Fruit fly (Drosophila melanogaster): ENCODE measurements around the gene CG42354.
A peak's percentile ranks its signal among the peaks of the same experiment; 100 is the strongest.

Gene CG42354

dm6 chrX:16111655-16112054, 6.9 kb upstream of the CG42354 start:
- TF ChIP-seq CG3065 (GFP tag; optimal IDR thresholded peaks at IDR 0.05) (no peak), maf-S (GFP tag; optimal IDR thresholded peaks at IDR 0.05) (no peak), Ets65A (GFP tag) (peak; percentile 75)

DNA sequence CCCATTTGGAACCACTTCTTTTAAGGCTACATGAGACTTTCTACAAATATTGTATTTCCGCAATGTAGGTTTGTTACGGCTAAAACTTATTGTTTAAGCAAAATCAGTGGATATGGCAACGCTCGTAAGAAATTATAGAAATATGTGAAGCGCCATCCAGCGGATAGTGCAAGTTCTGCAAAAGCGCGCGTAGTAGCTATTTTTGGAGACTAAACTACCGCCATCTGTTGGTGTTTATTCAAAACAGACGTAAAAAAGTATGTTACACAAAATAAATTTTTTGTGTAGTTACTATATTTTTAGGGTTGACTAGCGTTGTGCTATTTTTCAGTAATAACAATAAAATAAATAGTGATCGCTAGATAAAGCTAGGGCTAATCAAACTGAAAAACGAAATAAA, 969 bp upstream of the CG42354 start:
- no peak for TF ChIP-seq wor (GFP tag; IDR thresholded peaks at IDR 0.05)
- peak; percentile 21; the same call in 1 of the 2 replicates for TF ChIP-seq CG14014 (GFP tag; IDR thresholded peaks at IDR 0.05)
- peak; percentile 31 for TF ChIP-seq stwl (tag; optimal IDR thresholded peaks at IDR 0.05)
- peak; percentile 56 for TF ChIP-seq CG9932 (GFP tag; IDR thresholded peaks at IDR 0.05)
- peak; percentile 54 for TF ChIP-seq pum (GFP tag; optimal IDR thresholded peaks at IDR 0.05)
- TF ChIP-seq CG11504 (tag; optimal IDR thresholded peaks at IDR 0.05): peak; percentile 14
- TF ChIP-seq CG31388 (GFP tag; optimal IDR thresholded peaks at IDR 0.05): no peak
- peak; percentile 40 for TF ChIP-seq tgo (GFP tag; IDR thresholded peaks at IDR 0.05)
- peak; percentile 50; the same call in 1 of the 3 replicates for TF ChIP-seq CG2199 (GFP tag; IDR thresholded peaks at IDR 0.05)
- TF ChIP-seq Neu2 (GFP tag; optimal IDR thresholded peaks at IDR 0.05; ENCODE audit: borderline replicate concordance): no peak
- peak; percentile 24 for TF ChIP-seq luna (GFP tag; optimal IDR thresholded peaks at IDR 0.05)
- TF ChIP-seq Aef1 (GFP tag; IDR thresholded peaks at IDR 0.05): no peak
- no peak for TF ChIP-seq twi (tag; optimal IDR thresholded peaks at IDR 0.05)
- peak; percentile 40 for TF ChIP-seq CG1603 (tag; optimal IDR thresholded peaks at IDR 0.05)
- TF ChIP-seq CG12219 (GFP tag; optimal IDR thresholded peaks at IDR 0.05): no peak
- peak; percentile 83 for TF ChIP-seq CG11247 (GFP tag; IDR thresholded peaks at IDR 0.05)
- peak; percentile 17; the same call in 1 of the 2 replicates for TF ChIP-seq E2f2 (GFP tag; IDR thresholded peaks at IDR 0.05)
- no peak for TF ChIP-seq Hand (GFP tag; optimal IDR thresholded peaks at IDR 0.05)
- peak; percentile 10 for TF ChIP-seq grau (tag; optimal IDR thresholded peaks at IDR 0.05)
- TF ChIP-seq bsh (GFP tag; optimal IDR thresholded peaks at IDR 0.05): no peak
- no peak for TF ChIP-seq sima (GFP tag; optimal IDR thresholded peaks at IDR 0.05)
- TF ChIP-seq Dad (GFP tag; optimal IDR thresholded peaks at IDR 0.05): peak; percentile 6
- TF ChIP-seq Meics (GFP tag; optimal IDR thresholded peaks at IDR 0.05): no peak
- no peak for TF ChIP-seq Deaf1 (tag; optimal IDR thresholded peaks at IDR 0.05)
- peak; percentile 6 for TF ChIP-seq lbe (GFP tag; optimal IDR thresholded peaks at IDR 0.05)
- peak; percentile 41 for TF ChIP-seq Lhr (GFP tag; optimal IDR thresholded peaks at IDR 0.05)
- peak; percentile 51 for TF ChIP-seq onecut (GFP tag; IDR thresholded peaks at IDR 0.05)
- peak; percentile 73 for TF ChIP-seq Antp (GFP tag; optimal IDR thresholded peaks at IDR 0.05)
- TF ChIP-seq rib (GFP tag; IDR thresholded peaks at IDR 0.05): 0 out of 2 replicates have a peak, but pooled peaks have one; percentile 18
- TF ChIP-seq Bteb2 (GFP tag; optimal IDR thresholded peaks at IDR 0.05): no peak
- no peak for TF ChIP-seq Dref (GFP tag; IDR thresholded peaks at IDR 0.05)
- peak; percentile 3 for TF ChIP-seq mirr (GFP tag; optimal IDR thresholded peaks at IDR 0.05)
- TF ChIP-seq CG14050 (GFP tag; IDR thresholded peaks at IDR 0.05): no peak
- peak; percentile 30 for TF ChIP-seq Sox102F (GFP tag; optimal IDR thresholded peaks at IDR 0.05)
- TF ChIP-seq CG2120 (GFP tag; optimal IDR thresholded peaks at IDR 0.05): peak; percentile 23
- TF ChIP-seq zfh1 (GFP tag; IDR thresholded peaks at IDR 0.05): peak; percentile 54; the same call in 1 of the 3 replicates
- TF ChIP-seq ranshi (GFP tag; IDR thresholded peaks at IDR 0.05): no peak
- no peak for TF ChIP-seq CG9727 (GFP tag; optimal IDR thresholded peaks at IDR 0.05)
- no peak for TF ChIP-seq salm (tag; optimal IDR thresholded peaks at IDR 0.05)
- TF ChIP-seq CG6813 (GFP tag; optimal IDR thresholded peaks at IDR 0.05): no peak
- TF ChIP-seq CG14860 (GFP tag; IDR thresholded peaks at IDR 0.05; ENCODE audit: partially characterized antibody): no peak
- TF ChIP-seq CG14667 (GFP tag; IDR thresholded peaks at IDR 0.05): peak; percentile 33; the same call in 1 of the 2 replicates
- no peak for TF ChIP-seq br (optimal IDR thresholded peaks at IDR 0.05)
- TF ChIP-seq CG33213 (GFP tag; optimal IDR thresholded peaks at IDR 0.05): peak; percentile 47
- no peak for TF ChIP-seq Dll (GFP tag; IDR thresholded peaks at IDR 0.05; ENCODE audit: partially characterized antibody)
- peak; percentile 19 to 61 for TF ChIP-seq dpn (GFP tag; optimal IDR thresholded peaks at IDR 0.05)
- peak; percentile 19 for TF ChIP-seq gem (tag; optimal IDR thresholded peaks at IDR 0.05)
